Fruit fly (Drosophila melanogaster) whole organism, pupa: ENCODE measurements around the gene gudu.

Source experiments
- CG8159 ChIP-seq: fragments of 200-800 bp; sonication (Bioruptor generic); optimal IDR thresholded peaks from 3 replicates; lab custom pipeline; 2018; ENCODE audit warnings: missing biosample characterization, mild to moderate bottlenecking, missing genetic modification characterization, moderate library complexity
- D1 ChIP-seq: fragments of 200-800 bp; sonication (Bioruptor generic); optimal IDR thresholded peaks from 2 replicates; lab custom pipeline; 2018; ENCODE audit warnings: missing biosample characterization, mild to moderate bottlenecking, missing genetic modification characterization, moderate library complexity
- Snoo ChIP-seq: fragments of 200-800 bp; sonication (Bioruptor generic); optimal IDR thresholded peaks from 3 replicates; lab custom pipeline; 2017; ENCODE audit warnings: missing biosample characterization, mild to moderate bottlenecking, missing genetic modification characterization, inconsistent platforms
- fd96Ca ChIP-seq: fragments of 200-800 bp; sonication (Bioruptor generic); IDR thresholded peaks from 3 replicates; pipeline ENCODE4 v1.3.6; 2022; ENCODE audit warnings: missing biosample characterization, missing genetic modification characterization

DNA sequence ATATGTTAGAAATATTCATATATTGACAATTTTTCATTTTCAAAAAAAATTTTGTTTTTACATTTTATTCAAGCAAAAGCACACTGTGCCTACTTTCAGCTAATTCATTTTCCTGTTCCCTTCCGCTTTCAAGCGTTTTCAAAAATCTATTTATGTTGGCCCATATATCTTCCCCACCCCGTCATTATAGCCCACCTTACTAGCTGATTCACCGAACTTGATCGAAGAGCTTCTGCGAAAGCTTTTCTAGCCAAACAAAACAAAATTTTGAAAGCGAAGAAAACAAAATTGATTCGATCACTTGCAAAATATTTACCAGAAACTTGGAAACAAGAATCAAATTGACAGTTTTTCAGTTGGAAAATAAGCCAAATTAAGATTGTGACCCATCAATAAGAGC is 12.7 kb downstream of the gudu start, which contains the start of gene CG5171:
- no peak for TF ChIP-seq fd96Ca (GFP tag; lab: Robert Waterston, UW)
- no peak for TF ChIP-seq Snoo (tag; lab: Kevin White, UChicago)
- TF ChIP-seq D1 = no peak
- no peak for TF ChIP-seq CG8159
